Worm (Caenorhabditis elegans) whole organism, L4 larva: ENCODE results near the gene clec-33.

Experiments used
- F49E8.2 ChIP-seq: sonication (generic microtip); optimal IDR thresholded peaks from 2 replicates; lab custom pipeline; 2016; ENCODE audit warnings: missing compliant biosample characterization, mild to moderate bottlenecking, missing genetic modification characterization, borderline replicate concordance
- R02D3.7 ChIP-seq: fragments of 150-350 bp; sonication (generic microtip); optimal IDR thresholded peaks from 3 replicates; lab custom pipeline; 2014; ENCODE audit warnings: missing biosample characterization, missing genetic modification characterization
- T26A8.4 ChIP-seq: fragments of 200-800 bp; sonication (Bioruptor generic); IDR thresholded peaks from 2 replicates; pipeline ENCODE4 v1.3.6; 2022; ENCODE audit warnings: missing genetic modification characterization, missing compliant biosample characterization
- Y48G9A.11 ChIP-seq: fragments of 200-800 bp; sonication (Bioruptor generic); IDR thresholded peaks from 2 replicates; pipeline ENCODE4 v1.3.6; 2022; ENCODE audit warnings: missing genetic modification reagents, missing genetic modification characterization, missing compliant biosample characterization
- aly-2 ChIP-seq: sonication (generic microtip); optimal IDR thresholded peaks from 2 replicates; lab custom pipeline; 2018; ENCODE audit warnings: missing biosample characterization, missing genetic modification characterization
- arid-1 ChIP-seq: fragments of 200-800 bp; sonication (Bioruptor generic); conservative IDR thresholded peaks from 2 replicates; pipeline ENCODE4 v1.3.6; 2022; ENCODE audit warnings: missing genetic modification reagents, missing genetic modification characterization, missing compliant biosample characterization
- ceh-32 ChIP-seq: sonication (generic microtip); optimal IDR thresholded peaks from 2 replicates; lab custom pipeline; 2016; ENCODE audit warnings: mild to moderate bottlenecking, missing genetic modification characterization, missing compliant biosample characterization; ENCODE audit not compliant: poor library complexity
- ces-1 ChIP-seq: fragments of 150-350 bp; sonication (generic microtip); optimal IDR thresholded peaks from 4 replicates; lab custom pipeline; 2014; ENCODE audit warnings: missing biosample characterization, missing genetic modification reagents, missing genetic modification characterization
- cey-2 ChIP-seq: sonication (generic microtip); optimal IDR thresholded peaks from 3 replicates; lab custom pipeline; 2017; ENCODE audit warnings: missing genetic modification characterization, mild to moderate bottlenecking, missing compliant biosample characterization, antibody characterized with exemption, borderline replicate concordance; ENCODE audit not compliant: insufficient read depth
- daf-12 ChIP-seq: fragments of 150-350 bp; optimal IDR thresholded peaks from 2 replicates; lab custom pipeline; 2014; ENCODE audit warnings: missing biosample characterization, missing genetic modification reagents, missing genetic modification characterization
- daf-16 ChIP-seq, 3 experiments: sonication (generic microtip); optimal IDR thresholded peaks; 2 replicates each; lab custom pipeline; 2016 to 2017; ENCODE audit warnings: missing genetic modification characterization in 3 of 3, missing genetic modification reagents in 3 of 3, mild to moderate bottlenecking in 2 of 3, missing compliant biosample characterization in 2 of 3, missing biosample characterization in 1 of 3, moderate library complexity in 1 of 3
- daf-19 ChIP-seq: fragments of 200-800 bp; sonication (Bioruptor generic); conservative IDR thresholded peaks from 2 replicates; pipeline ENCODE4 v1.3.6; 2022; ENCODE audit warnings: missing genetic modification characterization, missing compliant biosample characterization
- dmd-6 ChIP-seq: fragments of 200-800 bp; sonication (Bioruptor generic); IDR thresholded peaks from 2 replicates; pipeline ENCODE4 v1.3.6; 2022; ENCODE audit warnings: missing genetic modification reagents, missing genetic modification characterization, missing compliant biosample characterization
- dmd-8 ChIP-seq: fragments of 200-800 bp; sonication (Bioruptor generic); IDR thresholded peaks from 2 replicates; pipeline ENCODE4 v1.3.6; 2022; ENCODE audit warnings: missing genetic modification characterization, missing compliant biosample characterization
- dmd-9 ChIP-seq: fragments of 200-800 bp; sonication (Bioruptor generic); IDR thresholded peaks from 2 replicates; pipeline ENCODE4 v1.3.6; 2022; ENCODE audit warnings: missing genetic modification reagents, missing genetic modification characterization, missing compliant biosample characterization
- gei-8 ChIP-seq: fragments of 200-800 bp; sonication (Bioruptor generic); optimal IDR thresholded peaks from 2 replicates; lab custom pipeline; 2018; ENCODE audit warnings: mild to moderate bottlenecking, missing genetic modification characterization, missing compliant biosample characterization
- hif-1 ChIP-seq, 2 experiments: sonication (generic microtip); optimal IDR thresholded peaks; 2 replicates each; lab custom pipeline; 2016 to 2017; ENCODE audit warnings: missing compliant biosample characterization in 2 of 2, missing genetic modification characterization in 2 of 2, missing genetic modification reagents in 2 of 2, missing genotype in 2 of 2, mild to moderate bottlenecking in 1 of 2
- hlh-11 ChIP-seq: fragments of 200-800 bp; sonication (Bioruptor generic); optimal IDR thresholded peaks from 2 replicates; lab custom pipeline; 2018; ENCODE audit warnings: mild to moderate bottlenecking, missing genetic modification characterization, missing compliant biosample characterization
- hmg-1.1 ChIP-seq: fragments of 200-800 bp; sonication (Bioruptor generic); IDR thresholded peaks from 2 replicates; pipeline ENCODE4 v1.3.6; 2022; ENCODE audit warnings: missing genetic modification reagents, missing genetic modification characterization, missing compliant biosample characterization
- lin-38 ChIP-seq: fragments of 200-800 bp; sonication (Bioruptor generic); IDR thresholded peaks from 2 replicates; pipeline ENCODE4 v1.3.6; 2022; ENCODE audit warnings: missing genetic modification reagents, missing genetic modification characterization, missing compliant biosample characterization
- lir-3 ChIP-seq: sonication (generic microtip); optimal IDR thresholded peaks from 2 replicates; lab custom pipeline; 2016; ENCODE audit warnings: mild to moderate bottlenecking, missing genetic modification characterization, missing compliant biosample characterization
- madf-9 ChIP-seq: fragments of 200-800 bp; sonication (Bioruptor generic); conservative IDR thresholded peaks from 2 replicates; pipeline ENCODE4 v1.3.6; 2022; ENCODE audit warnings: missing genetic modification reagents, missing genetic modification characterization, missing compliant biosample characterization
- mdl-1 ChIP-seq, 2 experiments: fragments of 150-350 bp in 1 of 2; sonication (generic microtip) in 1 of 2; optimal IDR thresholded peaks; 2 replicates each; lab custom pipeline; 2014 to 2017; ENCODE audit warnings: missing biosample characterization in 2 of 2, missing genetic modification characterization in 2 of 2
- mxl-2 ChIP-seq: fragments of 200-800 bp; sonication (Bioruptor generic); conservative IDR thresholded peaks from 2 replicates; pipeline ENCODE4 v1.3.6; 2022; ENCODE audit warnings: missing genetic modification reagents, missing genetic modification characterization, missing compliant biosample characterization
- nhr-11 ChIP-seq: fragments of 150-350 bp; optimal IDR thresholded peaks from 2 replicates; lab custom pipeline; 2014; ENCODE audit warnings: missing biosample characterization, missing genetic modification characterization
- nhr-111 ChIP-seq: fragments of 200-800 bp; sonication (Bioruptor generic); optimal IDR thresholded peaks from 2 replicates; lab custom pipeline; 2018; ENCODE audit warnings: mild to moderate bottlenecking, missing genetic modification characterization, missing compliant biosample characterization
- nhr-28 ChIP-seq: fragments of 150-350 bp; optimal IDR thresholded peaks from 2 replicates; lab custom pipeline; 2014; ENCODE audit warnings: missing biosample characterization, missing genetic modification characterization
- nhr-41 ChIP-seq: fragments of 200-800 bp; sonication (Bioruptor generic); IDR thresholded peaks from 2 replicates; pipeline ENCODE4 v1.3.6; 2022; ENCODE audit warnings: missing genetic modification reagents, missing genetic modification characterization, missing compliant biosample characterization
- saeg-2 ChIP-seq: fragments of 200-800 bp; sonication (Bioruptor generic); IDR thresholded peaks from 2 replicates; pipeline ENCODE4 v1.3.6; 2022; ENCODE audit warnings: missing genetic modification reagents, missing genetic modification characterization, missing compliant biosample characterization
- sdz-12 ChIP-seq: fragments of 200-800 bp; sonication (Bioruptor generic); optimal IDR thresholded peaks from 2 replicates; lab custom pipeline; 2018; ENCODE audit warnings: mild to moderate bottlenecking, missing genetic modification characterization, missing compliant biosample characterization
- set-16 ChIP-seq: fragments of 200-800 bp; sonication (Bioruptor generic); IDR thresholded peaks from 2 replicates; pipeline ENCODE4 v1.3.6; 2022; ENCODE audit warnings: missing genetic modification reagents, missing genetic modification characterization, missing compliant biosample characterization
- skn-1 ChIP-seq: fragments of 150-350 bp; optimal IDR thresholded peaks from 2 replicates; lab custom pipeline; 2014; ENCODE audit warnings: missing biosample characterization, missing genetic modification characterization
- snpc-4 ChIP-seq: fragments of 150-350 bp; optimal IDR thresholded peaks from 2 replicates; lab custom pipeline; 2014; ENCODE audit warnings: missing biosample characterization, missing genetic modification characterization
- unc-130 ChIP-seq: sonication (generic microtip); optimal IDR thresholded peaks from 2 replicates; lab custom pipeline; 2016; ENCODE audit warnings: missing genetic modification reagents, missing genetic modification characterization, missing compliant biosample characterization
- unc-62 ChIP-seq, 3 experiments: fragments of 150-350 bp in 1 of 3; sonication (generic microtip); optimal IDR thresholded peaks in 2 of 3; peaks in 1 of 3; 1 replicate in 1 of 3; 2 replicates in 2 of 3; lab custom pipeline; 2014 to 2017; ENCODE audit warnings: missing biosample characterization in 3 of 3, missing genetic modification characterization in 3 of 3, missing genetic modification reagents in 3 of 3, missing genotype in 1 of 3
- zfp-2 ChIP-seq: sonication (generic microtip); optimal IDR thresholded peaks from 2 replicates; lab custom pipeline; 2016; ENCODE audit warnings: mild to moderate bottlenecking, missing genetic modification characterization, missing compliant biosample characterization
- zfp-3 ChIP-seq: fragments of 200-800 bp; sonication (Bioruptor generic); conservative IDR thresholded peaks from 2 replicates; pipeline ENCODE4 v1.3.6; 2022; ENCODE audit warnings: missing genetic modification reagents, missing genetic modification characterization, missing compliant biosample characterization
- zip-11 ChIP-seq: fragments of 200-800 bp; sonication (Bioruptor generic); IDR thresholded peaks from 2 replicates; pipeline ENCODE4 v1.3.6; 2022; ENCODE audit warnings: missing genetic modification characterization, missing compliant biosample characterization
- zip-2 ChIP-seq: fragments of 150-350 bp; optimal IDR thresholded peaks from 2 replicates; lab custom pipeline; 2014; ENCODE audit warnings: missing biosample characterization, missing genetic modification characterization
- ztf-11 ChIP-seq: fragments of 150-350 bp; optimal IDR thresholded peaks from 2 replicates; lab custom pipeline; 2014; ENCODE audit warnings: missing biosample characterization, missing genetic modification characterization
- ztf-7 ChIP-seq: fragments of 150-350 bp; optimal IDR thresholded peaks from 2 replicates; lab custom pipeline; 2014; ENCODE audit warnings: missing biosample characterization, missing genetic modification characterization

Gene clec-33

DNA sequence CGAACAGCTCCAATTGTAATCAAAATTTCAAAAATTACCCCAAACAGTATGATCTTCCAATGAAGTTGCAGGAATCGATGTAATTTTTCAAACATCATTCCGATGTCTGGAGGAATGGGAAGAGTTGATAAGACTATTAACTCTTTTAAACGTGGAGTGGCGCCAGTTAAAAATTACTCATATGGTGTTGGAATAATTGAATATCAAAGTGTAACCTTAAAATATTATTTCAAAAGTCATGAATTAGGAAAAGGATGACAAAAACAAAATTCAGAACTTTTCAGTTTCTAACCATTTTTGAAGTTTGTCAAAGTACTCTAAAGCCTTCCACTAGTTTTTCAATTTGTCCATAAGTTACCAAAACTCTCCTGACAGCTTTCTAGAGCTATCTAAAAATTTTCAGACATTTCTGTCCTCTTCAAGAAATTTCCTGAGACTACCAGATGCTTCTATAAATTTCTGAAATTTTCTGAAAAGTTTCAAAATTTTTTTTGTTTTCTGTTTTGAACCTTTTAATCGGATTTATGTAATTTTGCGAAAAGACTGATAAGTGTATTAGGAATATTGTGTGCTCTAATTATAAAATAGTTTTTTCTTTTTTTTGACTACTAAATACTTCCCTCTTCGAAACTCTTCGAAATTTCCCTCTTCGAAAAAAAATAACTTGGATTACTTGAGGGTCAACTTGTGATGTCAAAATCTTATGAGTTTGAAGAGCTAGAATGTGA is 15.5 kb downstream of the clec-33 start, which contains the start of the genes clec-35 and clec-27:
Gene clec-35 (minus strand): TSS at position 101 of the 728 bp plus-strand sequence.
Gene clec-27 (plus strand): TSS at position 678 of the 728 bp plus-strand sequence.
- TF ChIP-seq hmg-1.1 (GFP tag; lab: Robert Waterston, UW) (no peak), Y48G9A.11 (GFP tag; lab: Robert Waterston, UW) (no peak), zfp-2 (no peak), R02D3.7 (no peak), lin-38 (no peak), ztf-7 (tag; lab: Kevin White, UChicago) (no peak), daf-19 (GFP tag; lab: Robert Waterston, UW) (no peak), hlh-11 (tag; lab: Kevin White, UChicago) (no peak), madf-9 (GFP tag; lab: Robert Waterston, UW) (no peak), ceh-32 (tag; lab: Kevin White, UChicago) (no peak), nhr-111 (GFP tag; lab: Kevin White, UChicago) (no peak), arid-1 (GFP tag; lab: Robert Waterston, UW) (no peak), hif-1 (tag; optimal IDR thresholded peaks at IDR 0.05; lab: Kevin White, UChicago) (no peak), set-16 (GFP tag; lab: Robert Waterston, UW) (no peak), mdl-1 (tag; optimal IDR thresholded peaks at IDR 0.05; lab: Kevin White, UChicago) (no peak), ztf-11 (tag; lab: Kevin White, UChicago) (no peak), dmd-8 (GFP tag; lab: Robert Waterston, UW) (no peak), T26A8.4 (GFP tag; lab: Robert Waterston, UW) (no peak)

ce11 chrV:16852002-16852401 is 17.6 kb downstream of the clec-33 start, which contains the start of gene clec-37:
Gene clec-37, minus strand, starts transcription at chrV:16852102.
- TF ChIP-seq daf-16 (GFP tag; optimal IDR thresholded peaks at IDR 0.05; lab: Kevin White, UChicago) (no peak), daf-16 (tag; optimal IDR thresholded peaks at IDR 0.05; lab: Kevin White, UChicago) (no peak), ces-1 (GFP tag; lab: Kevin White, UChicago) (no peak), nhr-11 (no peak), nhr-28 (no peak), aly-2 (no peak), hif-1 (tag; optimal IDR thresholded peaks at IDR 0.05; lab: Kevin White, UChicago) (no peak), gei-8 (GFP tag; lab: Kevin White, UChicago) (no peak), cey-2 (tag; lab: Kevin White, UChicago) (no peak), zfp-3 (GFP tag; lab: Robert Waterston, UW) (no peak), dmd-9 (GFP tag; lab: Robert Waterston, UW) (no peak), ztf-11 (tag; lab: Kevin White, UChicago) (no peak)

- TF ChIP-seq ceh-32 (tag; lab: Kevin White, UChicago), result no peak
- TF ChIP-seq dmd-6 (GFP tag; lab: Robert Waterston, UW), result peak; percentile 38; the same call in 1 of the 2 replicates
- TF ChIP-seq unc-62 (GFP tag; optimal IDR thresholded peaks at IDR 0.05 in 1 of 2; lab: Kevin White, UChicago), result peak in 1 of 2 experiments; percentile 77
- TF ChIP-seq unc-62 (tag; optimal IDR thresholded peaks at IDR 0.05; lab: Kevin White, UChicago), result no peak
- TF ChIP-seq nhr-41, result no peak
Measured at ce11 chrV:16848498-16848897, 21.1 kb downstream of the clec-33 start, which contains the start of the genes clec-36 and clec-26. Gene clec-36, minus strand, starts transcription at chrV:16848598. Gene clec-26, plus strand, starts transcription at chrV:16848611.

DNA sequence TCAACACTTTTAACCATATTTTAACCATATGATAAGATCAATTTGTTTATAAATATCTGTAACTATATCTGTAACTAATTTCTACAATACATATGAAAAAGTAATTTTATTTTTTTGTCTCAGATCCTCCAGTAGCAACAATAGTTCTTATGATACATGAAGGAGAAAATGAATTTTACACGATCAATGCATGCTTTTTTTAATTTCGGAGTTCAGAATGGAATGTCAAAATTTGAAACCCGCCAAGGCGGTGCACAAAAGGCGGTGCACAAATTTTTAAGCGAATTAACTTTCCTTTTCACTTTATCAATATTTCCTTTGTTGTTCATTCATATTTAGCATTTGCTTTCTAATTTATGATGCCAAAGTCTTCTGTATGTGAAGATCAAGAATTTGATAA is 26.7 kb downstream of the clec-33 start, which contains the start of gene clec-25:
Gene clec-25 (plus strand): TSS at position 301 of the 400 bp plus-strand sequence.
- TF ChIP-seq zip-2 (tag; lab: Kevin White, UChicago) (no peak), unc-130 (no peak), dmd-8 (GFP tag; lab: Robert Waterston, UW) (no peak), madf-9 (GFP tag; lab: Robert Waterston, UW) (no peak), hif-1 (tag; optimal IDR thresholded peaks at IDR 0.05; lab: Kevin White, UChicago) (no peak), zip-11 (GFP tag; lab: Robert Waterston, UW) (no peak), sdz-12 (GFP tag; lab: Kevin White, UChicago) (no peak), lir-3 (tag; lab: Kevin White, UChicago) (no peak), daf-12 (tag; lab: Kevin White, UChicago) (no peak), nhr-28 (no peak), snpc-4 (no peak), skn-1 (tag; lab: Kevin White, UChicago) (no peak), mxl-2 (GFP tag; lab: Robert Waterston, UW) (no peak), F49E8.2 (tag; lab: Kevin White, UChicago) (no peak), saeg-2 (no peak)
